Worm (Caenorhabditis elegans) whole organism, young adult: ENCODE data around the gene sca-1.

ENCODE experiments used
- B0035.1 ChIP-seq: sonication (generic microtip); optimal IDR thresholded peaks from 2 replicates; lab custom pipeline; 2016; ENCODE audit warnings: missing genetic modification characterization, mild to moderate bottlenecking, missing compliant biosample characterization, missing genotype, missing genetic modification reagents
- B0261.1 ChIP-seq: sonication (generic microtip); optimal IDR thresholded peaks from 2 replicates; lab custom pipeline; 2016; ENCODE audit warnings: mild to moderate bottlenecking, missing genetic modification characterization, moderate library complexity, missing compliant biosample characterization
- C06A6.2 ChIP-seq: fragments of 200-800 bp; sonication (Bioruptor generic); conservative IDR thresholded peaks from 2 replicates; pipeline ENCODE4 v1.3.6; 2022; ENCODE audit warnings: missing genetic modification characterization, missing compliant biosample characterization
- C17E4.6 ChIP-seq: fragments of 200-800 bp; sonication (Bioruptor generic); IDR thresholded peaks from 2 replicates; pipeline ENCODE4 v1.3.6; 2022; ENCODE audit warnings: missing genetic modification reagents, missing genetic modification characterization, missing compliant biosample characterization
- D2030.7 ChIP-seq: fragments of 200-800 bp; sonication (Bioruptor generic); IDR thresholded peaks from 2 replicates; pipeline ENCODE4 v1.3.6; 2022; ENCODE audit warnings: missing genetic modification reagents, missing genetic modification characterization, missing compliant biosample characterization
- F33H1.4 ChIP-seq: fragments of 200-800 bp; sonication (Bioruptor generic); IDR thresholded peaks from 2 replicates; pipeline ENCODE4 v1.3.6; 2022; ENCODE audit warnings: missing genetic modification reagents, missing genetic modification characterization, missing compliant biosample characterization
- F37B4.10 ChIP-seq: fragments of 200-800 bp; sonication (Bioruptor generic); IDR thresholded peaks from 2 replicates; pipeline ENCODE4 v1.3.6; 2022; ENCODE audit warnings: missing genetic modification characterization, missing compliant biosample characterization
- F52B5.7 ChIP-seq: sonication (generic microtip); optimal IDR thresholded peaks from 2 replicates; lab custom pipeline; 2016; ENCODE audit warnings: mild to moderate bottlenecking, missing genetic modification characterization, missing compliant biosample characterization
- K11D2.4 ChIP-seq: fragments of 200-800 bp; sonication (Bioruptor generic); IDR thresholded peaks from 2 replicates; pipeline ENCODE4 v1.3.6; 2022; ENCODE audit warnings: missing genetic modification reagents, missing genetic modification characterization, missing compliant biosample characterization
- T26A5.8 ChIP-seq: sonication (generic microtip); optimal IDR thresholded peaks from 2 replicates; lab custom pipeline; 2016; ENCODE audit warnings: missing genetic modification characterization, missing compliant biosample characterization
- Y67H2A.10 ChIP-seq: fragments of 200-800 bp; sonication (Bioruptor generic); conservative IDR thresholded peaks from 2 replicates; pipeline ENCODE4 v1.3.6; 2022; ENCODE audit warnings: missing genetic modification reagents, missing genetic modification characterization, missing compliant biosample characterization
- aptf-2 ChIP-seq: fragments of 200-800 bp; sonication (Bioruptor generic); conservative IDR thresholded peaks from 2 replicates; pipeline ENCODE4 v1.3.6; 2022; ENCODE audit warnings: missing genetic modification reagents, missing genetic modification characterization, missing compliant biosample characterization
- athp-1 ChIP-seq: sonication (generic microtip); optimal IDR thresholded peaks from 2 replicates; lab custom pipeline; 2017; ENCODE audit warnings: mild to moderate bottlenecking, missing genetic modification characterization, missing compliant biosample characterization
- attf-5 ChIP-seq: fragments of 200-800 bp; sonication (Bioruptor generic); optimal IDR thresholded peaks from 2 replicates; lab custom pipeline; 2018; ENCODE audit warnings: mild to moderate bottlenecking, missing genetic modification characterization, missing compliant biosample characterization
- bed-1 ChIP-seq: fragments of 200-800 bp; sonication (Bioruptor generic); IDR thresholded peaks from 2 replicates; pipeline ENCODE4 v1.3.6; 2022; ENCODE audit warnings: missing genetic modification reagents, missing genetic modification characterization, missing compliant biosample characterization
- bed-2 ChIP-seq: fragments of 200-800 bp; sonication (Bioruptor generic); IDR thresholded peaks from 2 replicates; pipeline ENCODE4 v1.3.6; 2022; ENCODE audit warnings: missing genetic modification reagents, missing genetic modification characterization, missing compliant biosample characterization
- ccch-3 ChIP-seq: fragments of 200-800 bp; sonication (Bioruptor generic); optimal IDR thresholded peaks from 2 replicates; lab custom pipeline; 2018; ENCODE audit warnings: mild to moderate bottlenecking, missing genetic modification characterization, missing compliant biosample characterization
- ceh-27 ChIP-seq: fragments of 200-800 bp; sonication (Bioruptor generic); optimal IDR thresholded peaks from 2 replicates; lab custom pipeline; 2018; ENCODE audit warnings: mild to moderate bottlenecking, missing genetic modification characterization, moderate library complexity, missing compliant biosample characterization
- ceh-91 ChIP-seq: fragments of 200-800 bp; sonication (Bioruptor generic); IDR thresholded peaks from 2 replicates; pipeline ENCODE4 v1.3.6; 2022; ENCODE audit warnings: missing genetic modification reagents, missing genetic modification characterization, missing compliant biosample characterization
- chd-7 ChIP-seq: sonication (generic microtip); optimal IDR thresholded peaks from 2 replicates; lab custom pipeline; 2016; ENCODE audit warnings: mild to moderate bottlenecking, missing genetic modification characterization, moderate library complexity, missing compliant biosample characterization
- die-1 ChIP-seq: sonication (generic microtip); optimal IDR thresholded peaks from 2 replicates; lab custom pipeline; 2016; ENCODE audit warnings: missing genotype, mild to moderate bottlenecking, missing genetic modification characterization, missing compliant biosample characterization
- dox-1 ChIP-seq: fragments of 200-800 bp; sonication (Bioruptor generic); IDR thresholded peaks from 2 replicates; pipeline ENCODE4 v1.3.6; 2022; ENCODE audit warnings: missing genetic modification reagents, missing genetic modification characterization, missing compliant biosample characterization
- dpl-1 ChIP-seq: fragments of 150-350 bp; optimal IDR thresholded peaks from 2 replicates; lab custom pipeline; 2014; ENCODE audit warnings: missing biosample characterization, missing genetic modification reagents, missing genetic modification characterization
- efl-1 ChIP-seq: fragments of 150-350 bp; optimal IDR thresholded peaks from 2 replicates; lab custom pipeline; 2014; ENCODE audit warnings: missing biosample characterization, missing genetic modification reagents, missing genetic modification characterization
- ekl-4 ChIP-seq: fragments of 200-800 bp; sonication (Bioruptor generic); IDR thresholded peaks from 2 replicates; pipeline ENCODE4 v1.3.6; 2022; ENCODE audit warnings: missing genetic modification reagents, missing genetic modification characterization, missing compliant biosample characterization
- fkh-3 ChIP-seq: sonication (generic microtip); optimal IDR thresholded peaks from 2 replicates; lab custom pipeline; 2016; ENCODE audit warnings: mild to moderate bottlenecking, missing genetic modification characterization, missing compliant biosample characterization
- gei-17 ChIP-seq: fragments of 200-800 bp; sonication (Bioruptor generic); optimal IDR thresholded peaks from 2 replicates; lab custom pipeline; 2018; ENCODE audit warnings: mild to moderate bottlenecking, missing genetic modification characterization, missing compliant biosample characterization
- hlh-26 ChIP-seq: fragments of 200-800 bp; sonication (Bioruptor generic); conservative IDR thresholded peaks from 2 replicates; pipeline ENCODE4 v1.3.6; 2022; ENCODE audit warnings: missing genetic modification reagents, missing genetic modification characterization, missing compliant biosample characterization
- hmg-1.2 ChIP-seq: fragments of 200-800 bp; sonication (Bioruptor generic); IDR thresholded peaks from 2 replicates; pipeline ENCODE4 v1.3.6; 2022; ENCODE audit warnings: missing genetic modification reagents, missing genetic modification characterization, missing compliant biosample characterization
- lag-1 ChIP-seq: fragments of 200-800 bp; sonication (Bioruptor generic); IDR thresholded peaks from 2 replicates; pipeline ENCODE4 v1.3.6; 2022; ENCODE audit warnings: missing genetic modification reagents, missing genetic modification characterization, missing compliant biosample characterization
- let-607 ChIP-seq, 2 experiments: fragments of 200-800 bp in 1 of 2; sonication (Bioruptor generic) in 1 of 2; sonication (generic microtip) in 1 of 2; optimal IDR thresholded peaks; 2 replicates each; lab custom pipeline; 2016 to 2018; ENCODE audit warnings: mild to moderate bottlenecking in 2 of 2, missing compliant biosample characterization in 2 of 2, missing genetic modification characterization in 2 of 2, moderate library complexity in 2 of 2, missing genotype in 1 of 2
- lin-26 ChIP-seq: fragments of 200-800 bp; sonication (Bioruptor generic); IDR thresholded peaks from 2 replicates; pipeline ENCODE4 v1.3.6; 2022; ENCODE audit warnings: missing genetic modification reagents, missing genetic modification characterization, missing compliant biosample characterization
- lin-54 ChIP-seq: fragments of 200-800 bp; sonication (Bioruptor generic); optimal IDR thresholded peaks from 2 replicates; lab custom pipeline; 2018; ENCODE audit warnings: mild to moderate bottlenecking, missing genetic modification characterization, missing compliant biosample characterization
- madf-6 ChIP-seq: fragments of 200-800 bp; sonication (Bioruptor generic); IDR thresholded peaks from 2 replicates; pipeline ENCODE4 v1.3.6; 2022; ENCODE audit warnings: missing genetic modification reagents, missing genetic modification characterization, missing compliant biosample characterization
- mes-4 ChIP-seq: sonication (generic microtip); optimal IDR thresholded peaks from 2 replicates; lab custom pipeline; 2016; ENCODE audit warnings: missing genotype, missing genetic modification characterization, missing compliant biosample characterization
- mxl-1 ChIP-seq: sonication (generic microtip); optimal IDR thresholded peaks from 2 replicates; lab custom pipeline; 2016; ENCODE audit warnings: missing genetic modification characterization, missing compliant biosample characterization
- nfya-2 ChIP-seq: fragments of 200-800 bp; sonication (Bioruptor generic); IDR thresholded peaks from 2 replicates; pipeline ENCODE4 v1.3.6; 2022; ENCODE audit warnings: missing genetic modification reagents, missing genetic modification characterization, missing compliant biosample characterization
- nfyb-1 ChIP-seq: fragments of 200-800 bp; sonication (Bioruptor generic); IDR thresholded peaks from 2 replicates; pipeline ENCODE4 v1.3.6; 2022; ENCODE audit warnings: missing genetic modification reagents, missing genetic modification characterization, missing compliant biosample characterization
- pha-4 ChIP-seq: fragments of 150-350 bp; sonication (generic microtip); optimal IDR thresholded peaks from 2 replicates; lab custom pipeline; 2014; ENCODE audit warnings: missing biosample characterization, missing genetic modification reagents, missing genetic modification characterization
- rec-8 ChIP-seq, 2 experiments: sonication (generic microtip); optimal IDR thresholded peaks; 2 replicates each; lab custom pipeline; 2016; ENCODE audit warnings: mild to moderate bottlenecking in 2 of 2, missing genetic modification characterization in 2 of 2, missing genetic modification reagents in 2 of 2, missing genotype in 2 of 2, missing biosample characterization in 1 of 2, missing compliant biosample characterization in 1 of 2, moderate library complexity in 1 of 2
- sdz-38 ChIP-seq: sonication (generic microtip); optimal IDR thresholded peaks from 2 replicates; lab custom pipeline; 2016; ENCODE audit warnings: missing genotype, missing genetic modification characterization, missing compliant biosample characterization
- sea-2 ChIP-seq: fragments of 200-800 bp; sonication (Bioruptor generic); IDR thresholded peaks from 2 replicates; pipeline ENCODE4 v1.3.6; 2022; ENCODE audit warnings: missing genetic modification characterization, missing compliant biosample characterization
- sptf-2 ChIP-seq: fragments of 200-800 bp; sonication (Bioruptor generic); optimal IDR thresholded peaks from 2 replicates; lab custom pipeline; 2018; ENCODE audit warnings: mild to moderate bottlenecking, missing genetic modification characterization, missing compliant biosample characterization
- zfh-2 ChIP-seq: fragments of 200-800 bp; sonication (Bioruptor generic); conservative IDR thresholded peaks from 2 replicates; pipeline ENCODE4 v1.3.6; 2022; ENCODE audit warnings: missing genetic modification reagents, missing genetic modification characterization, missing compliant biosample characterization
- ztf-25 ChIP-seq: fragments of 200-800 bp; sonication (Bioruptor generic); IDR thresholded peaks from 2 replicates; pipeline ENCODE4 v1.3.6; 2022; ENCODE audit warnings: missing genetic modification reagents, missing genetic modification characterization, missing compliant biosample characterization
- ztf-28 ChIP-seq: fragments of 200-800 bp; sonication (Bioruptor generic); IDR thresholded peaks from 2 replicates; pipeline ENCODE4 v1.3.6; 2022; ENCODE audit warnings: missing genetic modification reagents, missing genetic modification characterization, missing compliant biosample characterization

Gene sca-1

ce11 chrIII:10855398-10855880 lies 38.8 kb upstream of the sca-1 start, which contains the start of gene Y39A1C.1:
Y39A1C.1 (plus strand) TSS chrIII:10855448.
- TF ChIP-seq madf-6 (GFP tag; lab: Robert Waterston, UW) (no peak), dox-1 (GFP tag; lab: Robert Waterston, UW) (no peak), F33H1.4 (GFP tag; lab: Robert Waterston, UW) (no peak), sptf-2 (no peak), fkh-3 (tag; lab: Kevin White, UChicago) (no peak), ekl-4 (GFP tag; lab: Robert Waterston, UW) (no peak), bed-2 (GFP tag; lab: Robert Waterston, UW) (no peak), sea-2 (no peak), Y67H2A.10 (no peak), bed-1 (GFP tag; lab: Robert Waterston, UW) (no peak), ccch-3 (GFP tag; lab: Kevin White, UChicago) (no peak), pha-4 (tag; lab: Kevin White, UChicago) (no peak), athp-1 (tag; lab: Kevin White, UChicago) (no peak), lin-54 (GFP tag; lab: Kevin White, UChicago) (no peak), T26A5.8 (tag; lab: Kevin White, UChicago) (no peak), C17E4.6 (GFP tag; lab: Robert Waterston, UW) (no peak), F37B4.10 (no peak)

ce11 chrIII:10848858-10849257 lies 32.2 kb upstream of the sca-1 start, which contains the start of the genes fbxb-85 and hex-3:
fbxb-85 (minus strand) TSS chrIII:10848963.
hex-3 (plus strand) TSS chrIII:10849222.
- TF ChIP-seq D2030.7 (GFP tag; lab: Robert Waterston, UW) (peak; percentile 85), F33H1.4 (GFP tag; lab: Robert Waterston, UW) (peak; percentile 78), let-607 (tag; optimal IDR thresholded peaks at IDR 0.05; lab: Kevin White, UChicago) (peak; percentile 40 to 67), zfh-2 (GFP tag; lab: Robert Waterston, UW) (peak; percentile 76), hlh-26 (GFP tag; lab: Robert Waterston, UW) (no peak), ceh-91 (GFP tag; lab: Robert Waterston, UW) (peak; percentile 80), K11D2.4 (GFP tag; lab: Robert Waterston, UW) (peak; percentile 92), nfya-2 (GFP tag; lab: Robert Waterston, UW) (0 out of 2 replicates have a peak, but pooled peaks have one; percentile 56), efl-1 (GFP tag; lab: Kevin White, UChicago) (peak; percentile 71), dox-1 (GFP tag; lab: Robert Waterston, UW) (no peak; the same call in 1 of the 2 replicates), F52B5.7 (tag; lab: Kevin White, UChicago) (peak; percentile 22), gei-17 (GFP tag; lab: Kevin White, UChicago) (peak; percentile 75), ztf-28 (GFP tag; lab: Robert Waterston, UW) (no peak), mxl-1 (tag; lab: Kevin White, UChicago) (no peak), sptf-2 (no peak), F37B4.10 (no peak), nfyb-1 (GFP tag; lab: Robert Waterston, UW) (peak; percentile 96), C06A6.2 (peak; percentile 79), dpl-1 (GFP tag; lab: Kevin White, UChicago) (peak; percentile 60), madf-6 (GFP tag; lab: Robert Waterston, UW) (peak; percentile 88), ztf-25 (GFP tag; lab: Robert Waterston, UW) (no peak), B0261.1 (no peak), sea-2 (0 out of 2 replicates have a peak, but pooled peaks have one; percentile 50), hmg-1.2 (GFP tag; lab: Robert Waterston, UW) (peak; percentile 70), sdz-38 (tag; lab: Kevin White, UChicago) (no peak), attf-5 (GFP tag; lab: Kevin White, UChicago) (peak; percentile 94), lag-1 (GFP tag; lab: Robert Waterston, UW) (0 out of 2 replicates have a peak, but pooled peaks have one; percentile 35), die-1 (peak; percentile 41), aptf-2 (no peak), ceh-27 (GFP tag; lab: Kevin White, UChicago) (peak; percentile 85), ccch-3 (GFP tag; lab: Kevin White, UChicago) (no peak), rec-8 (tag; optimal IDR thresholded peaks at IDR 0.05; lab: Kevin White, UChicago) (peak in 1 of 2 experiments; percentile 45), lin-54 (GFP tag; lab: Kevin White, UChicago) (peak; percentile 95), chd-7 (no peak), lin-26 (peak; percentile 48; the same call in 1 of the 2 replicates), mes-4 (tag; lab: Kevin White, UChicago) (no peak), B0035.1 (tag; lab: Kevin White, UChicago) (no peak)
